Fruit fly (Drosophila melanogaster) whole organism, wandering third instar larva: ENCODE measurements around the gene Mabi.

Source experiments
- CG32264 ChIP-seq: fragments of 200-800 bp; sonication (Bioruptor generic); optimal IDR thresholded peaks from 2 replicates; lab custom pipeline; 2016; ENCODE audit warnings: missing biosample characterization, missing genetic modification characterization
- CG9705 ChIP-seq: fragments of 200-800 bp; sonication (Bioruptor generic); optimal IDR thresholded peaks from 2 replicates; lab custom pipeline; 2018; ENCODE audit warnings: missing biosample characterization, mild to moderate bottlenecking, missing genetic modification characterization
- Dif ChIP-seq: fragments of 200-275, 200-300 bp; sonication (Bioruptor generic); optimal IDR thresholded peaks from 2 replicates; lab custom pipeline; 2018; ENCODE audit warnings: missing biosample characterization, missing genetic modification characterization; ENCODE audit not compliant: partially characterized antibody
- HLH106 ChIP-seq: fragments of 200-800 bp; optimal IDR thresholded peaks from 3 replicates; lab custom pipeline; 2019; ENCODE audit warnings: missing biosample characterization, mild to moderate bottlenecking, missing genetic modification characterization, moderate library complexity
- N ChIP-seq: fragments of >200 bp; optimal IDR thresholded peaks from 2 replicates; lab custom pipeline; 2018; ENCODE audit warnings: missing biosample characterization, missing external identifiers, missing genetic modification characterization
- br ChIP-seq: fragments of 200-800 bp; sonication (Bioruptor generic); optimal IDR thresholded peaks from 2 replicates; lab custom pipeline; 2016; ENCODE audit warnings: missing biosample characterization, missing genetic modification characterization
- dsf ChIP-seq: sonication (Bioruptor generic); optimal IDR thresholded peaks from 2 replicates; lab custom pipeline; 2016; ENCODE audit warnings: missing biosample characterization, missing genetic modification characterization, borderline replicate concordance
- ey ChIP-seq: fragments of 200-800 bp; sonication (Bioruptor generic); optimal IDR thresholded peaks from 2 replicates; lab custom pipeline; 2016; ENCODE audit warnings: missing biosample characterization, missing genetic modification characterization
- h ChIP-seq: fragments of 200-800 bp; sonication (Bioruptor generic); optimal IDR thresholded peaks from 3 replicates; lab custom pipeline; 2016; ENCODE audit warnings: missing biosample characterization, mild to moderate bottlenecking, missing genetic modification characterization
- tai ChIP-seq: sonication (Bioruptor generic); optimal IDR thresholded peaks from 2 replicates; lab custom pipeline; 2016; ENCODE audit warnings: missing biosample characterization, missing genetic modification characterization
- usp ChIP-seq: fragments of >200 bp; optimal IDR thresholded peaks from 2 replicates; lab custom pipeline; 2017; ENCODE audit warnings: missing biosample characterization, missing genetic modification characterization

dm6 chr2L:13272541-13272940, 38.1 kb upstream of the Mabi start:
- TF ChIP-seq usp (GFP tag; lab: Kevin White, UChicago) (no peak), HLH106 (tag; lab: Kevin White, UChicago) (no peak), CG9705 (GFP tag; lab: Kevin White, UChicago) (no peak), CG32264 (GFP tag; lab: Kevin White, UChicago) (no peak), br (GFP tag; lab: Kevin White, UChicago) (no peak), Dif (GFP tag; lab: Kevin White, UChicago) (no peak), h (no peak), dsf (no peak), tai (no peak), N (no peak), ey (GFP tag; lab: Kevin White, UChicago) (no peak)
